Worm (Caenorhabditis elegans) whole organism, L4/young adult: ENCODE measurements around the gene F10C2.3.

Experiments
- W03F9.2 ChIP-seq: fragments of 150-350 bp; optimal IDR thresholded peaks from 2 replicates; lab custom pipeline; 2014; ENCODE audit warnings: missing biosample characterization, missing genetic modification characterization
- dao-5 ChIP-seq: sonication (generic microtip); optimal IDR thresholded peaks from 2 replicates; lab custom pipeline; 2016; ENCODE audit warnings: missing genotype, missing genetic modification characterization, moderate library complexity, missing compliant biosample characterization
- him-1 ChIP-seq: sonication (generic microtip); optimal IDR thresholded peaks from 2 replicates; lab custom pipeline; 2016; ENCODE audit warnings: missing genotype, missing genetic modification reagents, missing genetic modification characterization, missing compliant biosample characterization

F10C2.3 gene

DNA sequence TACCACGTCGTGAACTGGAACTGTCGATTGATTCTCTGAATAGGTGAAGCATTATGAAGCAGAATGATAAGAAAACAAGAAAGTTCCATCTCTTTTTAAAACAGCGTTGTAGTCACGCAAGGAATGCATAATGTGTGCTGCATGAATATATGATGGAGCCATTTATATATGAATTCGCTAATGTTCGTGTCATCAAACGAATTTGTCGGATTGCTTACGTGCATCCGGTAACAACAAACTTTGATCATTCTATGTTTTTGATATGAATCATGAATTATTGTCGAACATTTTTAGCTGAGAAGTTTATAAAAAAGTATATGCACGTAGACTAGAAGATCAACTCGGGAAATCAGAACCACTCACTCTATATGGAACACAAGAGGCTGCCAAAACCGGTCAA is 22.7 kb upstream of the F10C2.3 start:
- TF ChIP-seq him-1 (tag; lab: Kevin White, UChicago) (no peak), dao-5 (no peak), W03F9.2 (tag; lab: Kevin White, UChicago) (no peak)

DNA sequence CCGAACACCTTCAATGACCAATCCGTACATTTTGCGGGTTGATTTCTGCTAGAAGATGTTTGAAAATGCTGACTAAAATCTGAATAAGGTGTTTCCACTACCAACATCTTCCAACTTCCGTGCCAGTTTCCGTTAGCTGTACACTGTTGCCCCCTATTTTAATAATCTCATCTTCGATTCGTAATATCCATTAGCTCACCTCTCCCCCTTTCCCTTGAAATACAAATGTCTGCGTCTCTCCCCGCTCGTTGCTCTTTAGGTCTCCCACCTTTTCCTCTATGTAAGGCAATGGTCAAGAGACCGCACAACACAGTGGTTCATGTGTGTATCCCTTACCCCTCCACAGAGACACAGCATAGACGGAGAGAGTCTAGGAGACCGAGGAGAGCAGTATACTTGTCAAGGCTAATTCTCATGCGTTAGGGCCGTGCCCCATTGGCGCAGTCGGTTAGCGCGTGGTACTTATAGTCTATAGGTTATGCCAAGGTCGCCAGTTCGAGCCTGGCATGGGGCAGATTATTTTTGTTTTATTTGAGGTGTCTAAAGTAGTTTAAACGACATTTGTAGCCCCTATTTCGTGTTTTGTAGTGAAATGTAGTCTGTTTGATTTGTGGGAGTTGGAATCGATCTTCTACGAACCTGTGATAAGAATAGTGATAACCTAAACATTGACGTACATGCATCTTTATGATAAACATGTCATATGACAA is 18.2 kb upstream of the F10C2.3 start, which contains the start of gene gcy-33:
TSS of gene gcy-33 (minus strand) at position 51 of the 710 bp plus-strand sequence.
- TF ChIP-seq W03F9.2 (tag; lab: Kevin White, UChicago) (peak; percentile 62), dao-5 (peak; percentile 94), him-1 (tag; lab: Kevin White, UChicago) (peak; percentile 48)

DNA sequence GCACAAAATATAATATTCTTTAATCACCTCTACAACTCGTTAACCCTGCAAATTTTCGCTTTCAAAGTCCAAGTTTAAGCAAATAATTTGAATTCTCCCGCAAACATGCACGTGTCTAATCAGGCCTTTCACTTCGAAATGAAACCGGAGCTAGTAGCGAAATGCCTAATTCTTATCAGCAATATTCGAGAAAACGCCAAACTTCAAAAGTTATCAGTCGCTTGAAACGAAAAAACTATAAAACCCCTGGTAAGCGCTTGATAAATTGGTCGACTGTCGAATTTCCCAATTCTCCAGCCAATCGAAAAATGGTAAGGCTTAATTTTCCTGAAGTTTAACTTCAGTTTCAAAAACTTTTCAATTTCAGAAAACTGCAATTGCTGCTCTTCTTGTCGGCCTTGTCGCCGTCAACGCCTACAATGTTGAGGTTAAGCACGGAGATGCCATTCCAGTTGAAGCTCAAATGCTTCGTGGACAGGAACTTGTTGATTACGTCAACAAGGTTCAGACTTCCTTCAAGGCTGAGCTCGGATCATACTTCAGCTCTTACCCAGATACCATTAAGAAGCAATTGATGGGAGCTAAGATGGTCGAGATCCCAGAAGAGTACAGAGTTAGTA is 17.1 kb upstream of the F10C2.3 start, which contains the start of gene cpr-9:
TSS of gene cpr-9 (plus strand) at position 188 of the 620 bp plus-strand sequence.
- TF ChIP-seq him-1 (tag; lab: Kevin White, UChicago) (no peak), W03F9.2 (tag; lab: Kevin White, UChicago) (peak; percentile 30), dao-5 (no peak)

DNA sequence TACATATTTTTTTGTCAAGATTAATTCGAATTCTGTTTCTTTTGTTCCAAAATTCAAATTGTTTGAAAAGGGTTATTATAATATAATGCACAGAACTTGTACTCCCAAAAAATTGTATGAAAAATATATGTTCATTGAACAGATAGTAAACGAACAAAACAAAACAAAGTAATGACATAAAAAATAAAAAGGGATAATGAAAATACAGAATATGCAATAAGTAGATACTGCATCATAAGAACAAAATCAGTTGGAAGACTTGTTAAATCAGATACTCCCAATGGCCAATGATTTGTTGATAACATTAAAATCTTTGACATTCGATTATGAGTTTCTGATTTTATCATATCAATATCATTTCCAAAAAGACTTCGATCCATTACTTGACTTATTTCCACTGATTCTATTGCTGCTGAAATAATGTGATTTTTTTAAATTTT is 15.6 kb upstream of the F10C2.3 start:
- no peak for TF ChIP-seq him-1 (tag; lab: Kevin White, UChicago)
- no peak for TF ChIP-seq W03F9.2 (tag; lab: Kevin White, UChicago)
- TF ChIP-seq dao-5, result no peak

DNA sequence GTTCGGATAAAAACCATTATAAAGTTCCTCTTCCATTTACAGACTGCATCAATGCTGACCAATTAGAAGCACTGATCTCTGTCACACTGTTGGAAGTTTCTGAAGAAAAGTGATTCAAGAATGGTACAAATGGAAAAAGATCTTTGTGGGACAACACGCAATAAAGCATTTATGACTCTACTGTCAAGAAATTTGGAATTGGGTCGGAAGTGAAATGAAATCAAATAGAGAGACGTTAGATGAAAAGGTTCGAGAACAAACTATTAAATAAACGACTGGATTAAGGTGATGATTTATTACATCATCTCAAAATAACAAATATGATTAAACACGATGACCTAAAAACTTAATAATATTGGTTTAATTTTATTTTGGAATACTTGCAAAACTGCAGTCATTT is 13.6 kb upstream of the F10C2.3 start, which contains the start of gene F57F5.3:
TSS of gene F57F5.3 (minus strand) at position 101 of the 400 bp plus-strand sequence.
- TF ChIP-seq dao-5 (no peak), him-1 (tag; lab: Kevin White, UChicago) (no peak), W03F9.2 (tag; lab: Kevin White, UChicago) (no peak)

DNA sequence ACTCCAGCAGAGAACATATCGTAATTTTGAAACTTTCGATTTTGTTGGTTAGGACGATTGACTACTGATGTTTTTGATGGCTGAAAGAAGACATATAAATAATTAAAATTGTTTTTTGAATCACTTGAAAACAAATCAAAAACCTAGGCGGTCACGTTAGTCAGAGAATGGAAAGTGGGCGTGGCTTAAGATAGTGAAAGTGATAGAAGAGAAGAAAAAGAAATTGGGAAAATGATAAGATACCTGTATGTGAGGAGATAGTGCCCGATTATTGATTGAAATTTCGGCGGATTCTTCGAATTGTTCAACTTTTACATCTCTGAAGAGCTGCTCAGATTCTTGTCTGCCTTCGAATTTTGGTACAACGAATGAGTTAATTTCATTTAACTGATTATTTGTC is 8.4 kb upstream of the F10C2.3 start:
- TF ChIP-seq dao-5, result no peak
- TF ChIP-seq him-1 (tag; lab: Kevin White, UChicago), result no peak
- no peak for TF ChIP-seq W03F9.2 (tag; lab: Kevin White, UChicago)

DNA sequence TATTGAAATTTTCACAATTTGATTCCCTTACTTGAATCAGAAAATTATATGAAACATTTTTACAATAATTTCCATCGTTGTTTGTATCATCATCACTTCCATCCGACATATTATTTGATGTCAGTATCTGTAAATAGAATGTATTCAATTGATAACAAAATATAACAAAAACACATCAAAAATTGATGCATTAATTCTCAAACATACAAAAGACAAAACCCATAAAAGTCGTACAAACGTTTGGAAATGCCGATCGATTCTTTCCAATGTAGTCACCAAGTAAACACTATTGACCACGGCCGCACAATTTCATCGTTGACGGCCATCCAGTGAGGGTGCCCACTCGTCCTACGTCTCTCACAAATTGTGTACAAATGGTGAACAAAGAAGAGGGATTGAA is 6.8 kb upstream of the F10C2.3 start, which contains the start of gene add-2:
TSS of gene add-2 (minus strand) at position 109 of the 400 bp plus-strand sequence.
- TF ChIP-seq dao-5 (no peak), W03F9.2 (tag; lab: Kevin White, UChicago) (no peak), him-1 (tag; lab: Kevin White, UChicago) (no peak)

DNA sequence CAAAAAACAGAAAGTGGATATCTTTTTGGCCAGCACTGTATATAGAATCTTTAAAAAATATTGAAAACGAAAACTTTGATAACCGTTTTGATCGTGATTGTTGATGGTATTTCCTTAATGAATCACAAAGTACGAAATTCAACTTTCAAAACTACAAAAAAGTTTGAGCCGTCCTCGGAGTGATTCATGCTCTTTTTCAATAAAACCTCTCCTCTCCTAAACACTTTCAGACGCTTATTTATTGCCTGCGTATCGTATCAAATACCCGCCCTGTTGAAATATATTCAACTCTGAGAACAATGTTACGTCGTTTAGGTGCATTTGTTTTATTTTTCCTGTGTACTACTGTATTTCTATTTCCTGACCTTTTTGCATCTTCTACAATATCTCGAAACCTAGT is 814 bp downstream of the F10C2.3 start:
- no peak for TF ChIP-seq dao-5
- no peak for TF ChIP-seq W03F9.2 (tag; lab: Kevin White, UChicago)
- no peak for TF ChIP-seq him-1 (tag; lab: Kevin White, UChicago)

DNA sequence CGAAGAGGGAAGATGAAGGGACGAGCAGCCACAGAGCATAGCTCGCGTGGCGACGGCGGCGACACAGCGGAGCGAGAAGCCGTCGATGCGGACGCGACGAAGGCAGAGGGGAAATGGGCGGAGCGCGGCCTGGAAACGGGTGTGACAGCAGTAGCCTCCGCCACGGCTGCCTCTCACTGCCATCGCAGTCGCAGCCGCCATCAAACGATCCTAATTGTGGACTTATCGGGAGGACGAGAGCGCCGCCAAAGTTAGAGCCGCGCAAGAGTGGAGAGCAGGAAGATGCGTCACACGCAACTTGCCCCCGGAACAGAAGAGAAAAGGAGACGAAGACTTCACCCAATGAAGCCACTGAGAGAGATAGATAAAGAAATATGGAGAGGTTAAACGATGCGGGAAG is 4.1 kb downstream of the F10C2.3 start:
- peak; percentile 41 for TF ChIP-seq him-1 (tag; lab: Kevin White, UChicago)
- TF ChIP-seq dao-5, result no peak
- TF ChIP-seq W03F9.2 (tag; lab: Kevin White, UChicago), result no peak

DNA sequence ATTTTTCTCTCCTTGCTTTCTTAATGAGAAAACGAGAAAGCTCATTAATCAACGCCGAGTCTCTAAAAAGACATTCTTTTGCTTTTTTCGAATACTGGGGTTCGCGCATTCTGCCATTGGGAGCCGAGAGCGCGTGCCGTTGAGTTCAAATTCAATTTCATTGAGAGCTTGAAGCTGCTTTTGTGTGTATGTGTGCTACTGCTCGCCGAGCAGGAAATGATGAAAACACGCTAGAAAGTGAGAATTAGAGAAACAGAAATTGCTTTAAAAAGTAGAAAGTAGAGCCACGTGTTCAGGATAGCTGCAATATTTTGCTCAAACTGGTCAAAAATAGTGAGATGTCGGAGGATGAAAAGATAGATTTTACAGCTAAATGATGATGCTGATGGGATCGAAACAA is 5.6 kb downstream of the F10C2.3 start:
- TF ChIP-seq W03F9.2 (tag; lab: Kevin White, UChicago), result no peak
- TF ChIP-seq him-1 (tag; lab: Kevin White, UChicago), result peak; percentile 4

DNA sequence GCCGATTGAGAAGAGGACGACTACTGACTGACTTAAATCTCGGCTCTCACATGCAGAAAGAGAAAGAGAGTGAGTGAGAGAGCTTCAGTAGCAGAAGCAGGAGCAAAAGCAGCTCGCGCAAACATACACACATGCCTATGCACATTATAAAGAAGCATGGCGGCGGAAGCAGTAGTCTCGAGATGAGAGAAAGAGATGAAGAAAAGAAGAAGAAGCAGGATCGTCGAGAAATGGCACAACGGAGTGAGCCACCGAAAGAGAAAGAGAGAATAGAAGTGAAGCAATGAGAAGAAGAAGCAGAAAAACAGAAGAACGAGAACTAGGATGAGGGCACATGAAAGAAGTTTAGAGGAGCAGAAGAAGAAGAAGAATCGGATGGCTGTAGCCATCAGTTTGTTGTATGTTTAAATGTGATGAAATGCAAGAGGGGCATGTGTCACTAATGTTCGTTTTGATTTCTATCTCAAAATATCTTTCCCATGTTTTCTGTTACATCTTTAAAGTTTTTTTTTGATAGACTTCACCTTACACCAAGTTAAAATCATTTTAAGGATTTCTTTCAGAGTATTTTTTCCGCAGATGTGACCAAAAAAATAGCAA is 6.9 kb downstream of the F10C2.3 start:
- TF ChIP-seq W03F9.2 (tag; lab: Kevin White, UChicago), result no peak
- TF ChIP-seq him-1 (tag; lab: Kevin White, UChicago), result peak; percentile 80
- TF ChIP-seq dao-5, result no peak

DNA sequence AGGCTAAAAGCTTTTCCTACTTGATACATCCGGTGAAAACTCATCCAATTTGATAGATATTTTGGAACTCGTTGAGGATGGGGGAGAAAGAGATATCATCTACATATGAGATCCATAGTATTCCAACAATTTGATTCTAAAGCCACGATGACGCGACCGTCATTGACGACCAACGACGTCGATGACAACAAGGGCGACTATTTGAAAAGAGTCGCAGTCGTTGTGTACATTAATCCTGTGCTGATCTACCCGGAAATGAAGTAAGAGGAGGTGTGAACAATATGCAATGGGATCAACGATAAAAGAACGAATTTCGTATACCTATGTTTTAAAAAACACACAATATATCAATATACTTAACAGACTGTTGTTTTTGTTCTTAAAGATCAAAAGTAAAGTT is 8.0 kb downstream of the F10C2.3 start:
- TF ChIP-seq him-1 (tag; lab: Kevin White, UChicago) (no peak), W03F9.2 (tag; lab: Kevin White, UChicago) (no peak), dao-5 (no peak)

DNA sequence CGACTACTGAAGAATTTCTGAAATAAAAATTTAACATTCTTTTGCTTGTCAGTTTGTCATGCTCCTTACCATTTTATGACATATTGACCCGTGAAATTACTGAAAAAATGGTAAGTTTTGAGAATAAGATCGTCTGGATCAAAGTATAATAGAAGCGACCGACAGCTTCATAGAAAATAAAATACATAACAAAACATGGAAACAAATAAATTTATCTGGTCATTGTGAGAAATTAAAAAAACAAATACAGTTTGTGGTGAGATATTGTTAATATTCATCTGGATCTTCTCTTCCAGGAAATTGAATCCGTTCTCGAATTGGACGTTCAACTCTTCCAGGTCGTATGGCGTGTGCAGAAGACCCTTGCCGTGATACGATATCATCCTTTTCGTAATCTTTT is 11.9 kb downstream of the F10C2.3 start, which contains the start of gene pkc-1:
TSS of gene pkc-1 (minus strand) at position 101 of the 400 bp plus-strand sequence.
- TF ChIP-seq him-1 (tag; lab: Kevin White, UChicago) (no peak), W03F9.2 (tag; lab: Kevin White, UChicago) (no peak), dao-5 (no peak)

DNA sequence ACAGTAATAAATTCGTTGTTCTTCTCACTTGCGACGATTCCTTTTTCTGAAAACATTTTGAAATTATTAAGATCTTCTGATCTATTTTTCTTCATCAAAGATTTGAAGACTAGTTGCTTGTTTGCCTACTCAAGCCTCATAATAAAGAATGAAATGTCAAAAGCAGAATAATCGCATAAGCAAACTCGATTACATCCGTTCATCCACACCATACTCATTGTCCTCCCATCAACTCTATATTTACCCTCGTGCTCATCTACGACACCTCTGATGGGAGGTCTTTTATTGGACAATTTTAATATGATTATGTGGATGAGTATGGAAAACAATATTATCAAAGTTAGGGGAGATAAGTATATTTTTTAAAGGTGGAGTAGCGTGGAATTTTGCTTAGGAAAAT is 13.7 kb downstream of the F10C2.3 start:
- TF ChIP-seq him-1 (tag; lab: Kevin White, UChicago), result no peak
- TF ChIP-seq W03F9.2 (tag; lab: Kevin White, UChicago), result no peak
- no peak for TF ChIP-seq dao-5
